Fruit fly (Drosophila melanogaster): ENCODE results near the gene CG42661.

CG42661 gene

dm6 chr3L:7510414-7511384 lies 45.4 kb downstream of the CG42661 start, which contains the start of gene CG7546 (continued):
- TF ChIP-seq CG12236 (GFP tag; optimal IDR thresholded peaks at IDR 0.05) (no peak), chinmo (GFP tag; IDR thresholded peaks at IDR 0.05; ENCODE audit: partially characterized antibody) (no peak), CG9609 (GFP tag; optimal IDR thresholded peaks at IDR 0.05) (no peak), CG17359 (tag; optimal IDR thresholded peaks at IDR 0.05) (no peak), Hr3 (GFP tag; optimal IDR thresholded peaks at IDR 0.05) (peak; percentile 56), lab (GFP tag; optimal IDR thresholded peaks at IDR 0.05) (no peak), ac (GFP tag; optimal IDR thresholded peaks at IDR 0.05) (no peak), CG1529 (GFP tag; optimal IDR thresholded peaks at IDR 0.05) (no peak), CG13624 (GFP tag; optimal IDR thresholded peaks at IDR 0.05) (no peak), NFAT (GFP tag; IDR thresholded peaks at IDR 0.05) (no peak; the same call in 1 of the 2 replicates), CG15696 (tag; optimal IDR thresholded peaks at IDR 0.05) (peak; percentile 10), CG8359 (GFP tag; optimal IDR thresholded peaks at IDR 0.05; ENCODE audit: borderline replicate concordance) (no peak), CG17802 (tag; optimal IDR thresholded peaks at IDR 0.05) (no peak), yki (optimal IDR thresholded peaks at IDR 0.05) (no peak), YL-1 (GFP tag; optimal IDR thresholded peaks at IDR 0.05) (peak; percentile 43), NfI (GFP tag; optimal IDR thresholded peaks at IDR 0.05) (no peak), Hr51 (GFP tag; optimal IDR thresholded peaks at IDR 0.05) (peak in 1 of 2 experiments; percentile 40), D (optimal IDR thresholded peaks at IDR 0.05) (peak; percentile 9), D (GFP tag; optimal IDR thresholded peaks at IDR 0.05) (no peak), Nf-YB (GFP tag; optimal IDR thresholded peaks at IDR 0.05) (no peak), CG11695 (GFP tag; IDR thresholded peaks at IDR 0.05) (no peak), bigmax (GFP tag; optimal IDR thresholded peaks at IDR 0.05) (no peak), CG11504 (tag; optimal IDR thresholded peaks at IDR 0.05) (peak; percentile 59), H15 (GFP tag; IDR thresholded peaks at IDR 0.05) (no peak), CG3838 (GFP tag; optimal IDR thresholded peaks at IDR 0.05) (no peak), CG18764 (GFP tag; optimal IDR thresholded peaks at IDR 0.05) (no peak), D19A (tag; optimal IDR thresholded peaks at IDR 0.05) (no peak), CG4617 (GFP tag; optimal IDR thresholded peaks at IDR 0.05; ENCODE audit: borderline replicate concordance) (peak; percentile 91), CG6791 (GFP tag; IDR thresholded peaks at IDR 0.05; ENCODE audit: partially characterized antibody) (no peak), CG10462 (GFP tag; optimal IDR thresholded peaks at IDR 0.05) (peak; percentile 15), Gug (GFP tag; IDR thresholded peaks at IDR 0.05) (peak; percentile 52; the same call in 1 of the 4 replicates), C15 (GFP tag; IDR thresholded peaks at IDR 0.05) (no peak), Dip3 (GFP tag; optimal IDR thresholded peaks at IDR 0.05) (no peak), Sin3A (optimal IDR thresholded peaks at IDR 0.05) (peak; percentile 9), Camta (GFP tag; optimal IDR thresholded peaks at IDR 0.05) (no peak), lmd (GFP tag; IDR thresholded peaks at IDR 0.05) (peak; percentile 41; the same call in 1 of the 2 replicates), CG6765 (GFP tag; optimal IDR thresholded peaks at IDR 0.05) (no peak), Kr (GFP tag; optimal IDR thresholded peaks at IDR 0.05) (peak; percentile 54), ham (GFP tag; IDR thresholded peaks at IDR 0.05) (no peak), pho (GFP tag; optimal IDR thresholded peaks at IDR 0.05) (no peak), Six4 (GFP tag; optimal IDR thresholded peaks at IDR 0.05) (no peak), CkIIα-i1 (GFP tag; IDR thresholded peaks at IDR 0.05) (no peak), ase (GFP tag; IDR thresholded peaks at IDR 0.05) (no peak), CG8924 (tag; optimal IDR thresholded peaks at IDR 0.05) (peak; percentile 41), kni (GFP tag; optimal IDR thresholded peaks at IDR 0.05) (no peak), CG15514 (GFP tag; optimal IDR thresholded peaks at IDR 0.05) (peak; percentile 20), NC2β (GFP tag; optimal IDR thresholded peaks at IDR 0.05) (peak; percentile 16), crol (GFP tag; IDR thresholded peaks at IDR 0.05) (peak; percentile 99), CG13894 (tag; optimal IDR thresholded peaks at IDR 0.05) (no peak)

All from whole organism, embryonic.